Fruit fly (Drosophila melanogaster): ENCODE results near the gene CG7518.
A peak's percentile ranks its signal among the peaks of the same experiment; 100 is the strongest.

CG7518 gene

dm6 chr3R:12964043-12964442 is 33.8 kb upstream of the CG7518 start:
- TF ChIP-seq rn (GFP tag; IDR thresholded peaks at IDR 0.05), result no peak
- TF ChIP-seq D1 (tag; optimal IDR thresholded peaks at IDR 0.05), result no peak
- no peak for TF ChIP-seq CG32121 (GFP tag; IDR thresholded peaks at IDR 0.05)
- TF ChIP-seq CG8301 (tag; optimal IDR thresholded peaks at IDR 0.05), result no peak
- no peak for TF ChIP-seq CG15710 (tag; optimal IDR thresholded peaks at IDR 0.05)
- TF ChIP-seq CG17806 (tag; optimal IDR thresholded peaks at IDR 0.05), result no peak
- TF ChIP-seq fd96Ca (GFP tag; IDR thresholded peaks at IDR 0.05), result no peak

DNA sequence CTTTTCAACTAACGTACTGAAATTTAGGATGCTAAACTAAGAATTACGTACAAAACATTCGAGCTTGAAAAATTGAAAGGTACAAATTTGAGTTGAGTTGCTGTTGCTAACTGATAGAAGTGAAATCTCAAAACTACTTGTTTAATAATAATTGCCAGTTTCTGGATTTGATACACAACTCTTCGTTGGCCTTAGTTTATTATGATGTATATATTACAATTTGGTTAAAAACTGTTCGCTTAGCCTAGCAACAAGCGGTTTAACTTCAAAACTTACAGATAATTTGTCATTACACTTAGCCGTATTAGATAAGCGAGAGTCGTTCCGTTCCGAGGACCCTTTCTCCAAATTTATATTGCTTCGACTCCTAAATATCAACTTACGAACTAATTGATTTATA is 30.3 kb upstream of the CG7518 start, which contains the start of the genes CG14384 and grsm:
Gene CG14384 (minus strand): TSS at position 101 of the 400 bp plus-strand sequence.
Gene grsm (minus strand): TSS at position 101 of the 400 bp plus-strand sequence.
- no peak for TF ChIP-seq CG4496 (GFP tag; IDR thresholded peaks at IDR 0.05)
- no peak for TF ChIP-seq gl (tag; optimal IDR thresholded peaks at IDR 0.05)
- TF ChIP-seq fd96Ca (GFP tag; IDR thresholded peaks at IDR 0.05), result no peak
- no peak for TF ChIP-seq EcR (GFP tag; optimal IDR thresholded peaks at IDR 0.05)
- TF ChIP-seq CG14655 (GFP tag; optimal IDR thresholded peaks at IDR 0.05), result no peak
- no peak for TF ChIP-seq Snoo (tag; optimal IDR thresholded peaks at IDR 0.05)
- TF ChIP-seq CG8301 (tag; optimal IDR thresholded peaks at IDR 0.05), result no peak
- no peak for TF ChIP-seq CG13204 (GFP tag; optimal IDR thresholded peaks at IDR 0.05)
- TF ChIP-seq CG15710 (tag; optimal IDR thresholded peaks at IDR 0.05), result no peak
- no peak for TF ChIP-seq Ets98B (GFP tag; IDR thresholded peaks at IDR 0.05)
- TF ChIP-seq CG17806 (tag; optimal IDR thresholded peaks at IDR 0.05), result no peak
- TF ChIP-seq Pif1B (GFP tag; optimal IDR thresholded peaks at IDR 0.05), result no peak
- no peak for TF ChIP-seq CG12605 (GFP tag; IDR thresholded peaks at IDR 0.05)
- no peak for TF ChIP-seq CG32121 (GFP tag; IDR thresholded peaks at IDR 0.05)
- TF ChIP-seq CG10348 (GFP tag; IDR thresholded peaks at IDR 0.05), result no peak
- no peak for TF ChIP-seq CG8159 (tag; optimal IDR thresholded peaks at IDR 0.05)
- TF ChIP-seq CG34367 (tag; optimal IDR thresholded peaks at IDR 0.05), result no peak

dm6 chr3R:12972106-12972505 is 25.8 kb upstream of the CG7518 start:
- TF ChIP-seq CG8301 (tag; optimal IDR thresholded peaks at IDR 0.05) (no peak), Pif1A (GFP tag; optimal IDR thresholded peaks at IDR 0.05) (no peak), fd96Ca (GFP tag; IDR thresholded peaks at IDR 0.05) (no peak), CG13204 (GFP tag; optimal IDR thresholded peaks at IDR 0.05) (no peak), CG15710 (tag; optimal IDR thresholded peaks at IDR 0.05) (no peak), CG34367 (tag; optimal IDR thresholded peaks at IDR 0.05) (no peak), CG17806 (tag; optimal IDR thresholded peaks at IDR 0.05) (no peak), Snoo (tag; optimal IDR thresholded peaks at IDR 0.05) (no peak), CG12605 (GFP tag; IDR thresholded peaks at IDR 0.05) (no peak), CG32121 (GFP tag; IDR thresholded peaks at IDR 0.05) (no peak), CG4496 (GFP tag; IDR thresholded peaks at IDR 0.05) (no peak)

DNA sequence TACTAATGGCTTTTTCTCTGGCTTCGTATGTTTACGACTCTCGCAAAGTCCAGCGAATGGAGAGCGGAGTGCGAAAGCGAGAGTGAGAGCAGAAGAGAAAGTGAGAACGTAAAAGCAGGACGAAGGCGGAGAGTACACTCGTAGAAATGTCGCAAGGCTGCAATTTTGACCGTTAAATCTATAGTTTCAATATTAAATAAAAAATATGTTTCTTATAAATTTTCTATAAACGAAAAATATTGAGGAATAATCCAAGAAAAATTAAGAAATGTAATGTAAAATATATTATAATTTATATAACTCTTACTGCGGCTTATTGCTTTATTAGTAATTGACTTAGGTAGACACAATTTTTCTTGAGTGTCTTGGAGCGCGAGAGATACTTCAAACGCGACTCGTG is 23.4 kb upstream of the CG7518 start:
- TF ChIP-seq CG9948 (tag; optimal IDR thresholded peaks at IDR 0.05), result peak; percentile 43
- no peak for TF ChIP-seq CG8159 (tag; optimal IDR thresholded peaks at IDR 0.05)
- no peak for TF ChIP-seq Ets98B (GFP tag; IDR thresholded peaks at IDR 0.05)
- peak; percentile 22 for TF ChIP-seq Pif1A (GFP tag; optimal IDR thresholded peaks at IDR 0.05)
- peak; percentile 63 for TF ChIP-seq Pif1B (GFP tag; optimal IDR thresholded peaks at IDR 0.05)
- TF ChIP-seq CG14655 (GFP tag; optimal IDR thresholded peaks at IDR 0.05), result peak; percentile 53
- no peak for TF ChIP-seq CG10348 (GFP tag; IDR thresholded peaks at IDR 0.05)
- TF ChIP-seq CG12605 (GFP tag; IDR thresholded peaks at IDR 0.05), result no peak
- TF ChIP-seq gl (tag; optimal IDR thresholded peaks at IDR 0.05), result no peak
- 0 out of 3 replicates have a peak, but pooled peaks have one; percentile 23 for TF ChIP-seq CG4496 (GFP tag; IDR thresholded peaks at IDR 0.05)
- no peak for TF ChIP-seq CG15710 (tag; optimal IDR thresholded peaks at IDR 0.05)
- no peak for TF ChIP-seq CG32121 (GFP tag; IDR thresholded peaks at IDR 0.05)
- TF ChIP-seq fd96Ca (GFP tag; IDR thresholded peaks at IDR 0.05), result no peak

DNA sequence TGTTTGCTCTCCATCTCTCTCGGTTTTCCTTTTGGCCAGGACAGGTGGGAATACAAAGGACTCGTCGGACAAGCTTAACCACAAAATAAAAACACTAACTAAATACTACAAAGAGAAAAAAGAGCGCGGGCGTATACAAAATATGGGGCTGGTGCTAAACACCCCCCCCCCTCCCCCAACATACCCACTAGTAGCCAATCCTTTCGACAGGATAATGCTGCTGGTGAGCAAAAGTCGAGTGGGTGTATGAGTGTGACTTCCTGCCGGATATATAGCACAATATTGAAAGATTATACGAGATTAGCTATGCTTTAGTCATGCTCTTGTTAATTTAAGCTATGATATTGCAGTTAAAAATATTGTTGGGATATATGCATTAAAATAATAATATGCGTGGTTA is 22.7 kb upstream of the CG7518 start:
- TF ChIP-seq CG34367 (tag; optimal IDR thresholded peaks at IDR 0.05), result no peak
- TF ChIP-seq EcR (GFP tag; optimal IDR thresholded peaks at IDR 0.05), result no peak
- TF ChIP-seq D1 (tag; optimal IDR thresholded peaks at IDR 0.05), result no peak
- TF ChIP-seq CG10348 (GFP tag; IDR thresholded peaks at IDR 0.05), result no peak
- no peak for TF ChIP-seq Ets98B (GFP tag; IDR thresholded peaks at IDR 0.05)

dm6 chr3R:12977371-12978050 is 20.4 kb upstream of the CG7518 start, which contains the start of the genes CG7381 and CG7091:
Gene CG7381 (minus strand): TSS chr3R:12977471.
Gene CG7091 (plus strand): TSS chr3R:12978000.
- TF ChIP-seq Ets98B (GFP tag; IDR thresholded peaks at IDR 0.05) (no peak), CG34367 (tag; optimal IDR thresholded peaks at IDR 0.05) (no peak), CG4496 (GFP tag; IDR thresholded peaks at IDR 0.05) (no peak), fd96Ca (GFP tag; IDR thresholded peaks at IDR 0.05) (no peak), EcR (GFP tag; optimal IDR thresholded peaks at IDR 0.05) (no peak), Pif1A (GFP tag; optimal IDR thresholded peaks at IDR 0.05) (no peak), CG8301 (tag; optimal IDR thresholded peaks at IDR 0.05) (no peak), Snoo (tag; optimal IDR thresholded peaks at IDR 0.05) (no peak), CG13204 (GFP tag; optimal IDR thresholded peaks at IDR 0.05) (no peak), CG15710 (tag; optimal IDR thresholded peaks at IDR 0.05) (no peak), CG14655 (GFP tag; optimal IDR thresholded peaks at IDR 0.05) (no peak), D1 (tag; optimal IDR thresholded peaks at IDR 0.05) (no peak), CG17806 (tag; optimal IDR thresholded peaks at IDR 0.05) (no peak), CG9948 (tag; optimal IDR thresholded peaks at IDR 0.05) (no peak), gl (tag; optimal IDR thresholded peaks at IDR 0.05) (no peak), CG32121 (GFP tag; IDR thresholded peaks at IDR 0.05) (no peak), CG12605 (GFP tag; IDR thresholded peaks at IDR 0.05) (no peak), CG10348 (GFP tag; IDR thresholded peaks at IDR 0.05) (no peak)
